Fruit fly (Drosophila melanogaster) whole organism, adult: ENCODE measurements around the gene AcCoAS.

Experiments
- CG11617 ChIP-seq: fragments of 200-800 bp; sonication (Bioruptor generic); optimal IDR thresholded peaks from 2 replicates; lab custom pipeline; 2017; ENCODE audit warnings: mild to moderate bottlenecking, missing biosample characterization, missing genetic modification reagents, missing genetic modification characterization
- CG14711 ChIP-seq: fragments of 200-800 bp; sonication (Bioruptor generic); optimal IDR thresholded peaks from 2 replicates; lab custom pipeline; 2018; ENCODE audit warnings: missing biosample characterization, mild to moderate bottlenecking, missing genetic modification characterization, moderate library complexity
- CG1620 ChIP-seq: fragments of 200-800 bp; sonication (Bioruptor generic); optimal IDR thresholded peaks from 2 replicates; lab custom pipeline; 2016; ENCODE audit warnings: missing biosample characterization, missing genetic modification characterization
- CG7045 ChIP-seq: fragments of 200-800 bp; sonication (Bioruptor generic); optimal IDR thresholded peaks from 2 replicates; lab custom pipeline; 2017; ENCODE audit warnings: missing biosample characterization, mild to moderate bottlenecking, missing genetic modification characterization
- CG7101 ChIP-seq: fragments of 200-800 bp; sonication (Bioruptor generic); optimal IDR thresholded peaks from 2 replicates; lab custom pipeline; 2018; ENCODE audit warnings: missing biosample characterization, mild to moderate bottlenecking, missing genetic modification characterization, moderate library complexity
- Clk ChIP-seq: fragments of 200-800 bp; sonication (Bioruptor generic); optimal IDR thresholded peaks from 2 replicates; lab custom pipeline; 2017; ENCODE audit warnings: missing biosample characterization, missing genetic modification characterization
- Crg-1 ChIP-seq: fragments of 200-800 bp; sonication (Bioruptor generic); optimal IDR thresholded peaks from 2 replicates; lab custom pipeline; 2016; ENCODE audit warnings: missing biosample characterization, missing genetic modification characterization
- Hr96 ChIP-seq: fragments of 200-800 bp; sonication (Bioruptor generic); optimal IDR thresholded peaks from 2 replicates; lab custom pipeline; 2016; ENCODE audit warnings: missing biosample characterization, missing genetic modification characterization
- Mnt ChIP-seq: fragments of 200-800 bp; sonication (Bioruptor generic); optimal IDR thresholded peaks from 2 replicates; lab custom pipeline; 2016; ENCODE audit warnings: missing biosample characterization, mild to moderate bottlenecking, missing genetic modification characterization
- bab1 ChIP-seq: fragments of 200-800 bp; sonication (Bioruptor generic); optimal IDR thresholded peaks from 3 replicates; lab custom pipeline; 2019; ENCODE audit warnings: missing biosample characterization, mild to moderate bottlenecking, missing genetic modification characterization, moderate library complexity
- cic ChIP-seq: fragments of 200-800 bp; sonication (Bioruptor generic); optimal IDR thresholded peaks from 2 replicates; lab custom pipeline; 2017; ENCODE audit warnings: missing biosample characterization, mild to moderate bottlenecking, missing genetic modification characterization, moderate library complexity
- kay ChIP-seq: fragments of 200-800 bp; sonication (Bioruptor generic); peaks from one replicate; lab custom pipeline; 2016; ENCODE audit warnings: missing biosample characterization, missing genetic modification characterization, borderline replicate concordance
- pad ChIP-seq: fragments of 200-800 bp; sonication (Bioruptor generic); optimal IDR thresholded peaks from 3 replicates; lab custom pipeline; 2017; ENCODE audit warnings: missing biosample characterization, missing genetic modification characterization, mild to moderate bottlenecking, moderate library complexity, missing genetic modification reagents
- toe ChIP-seq: fragments of 200-800 bp; sonication (Bioruptor generic); optimal IDR thresholded peaks from 2 replicates; lab custom pipeline; 2016; ENCODE audit warnings: missing biosample characterization, missing genetic modification characterization

- no peak for TF ChIP-seq kay
- TF ChIP-seq Hr96 (GFP tag; lab: Kevin White, UChicago), result no peak
- TF ChIP-seq CG11617, result no peak
- TF ChIP-seq Clk, result no peak
- no peak for TF ChIP-seq CG1620
- TF ChIP-seq Crg-1 (GFP tag; lab: Kevin White, UChicago), result no peak
- no peak for TF ChIP-seq cic (GFP tag; lab: Kevin White, UChicago)
- no peak for TF ChIP-seq CG7045 (GFP tag; lab: Kevin White, UChicago)
- TF ChIP-seq CG7101 (tag; lab: Kevin White, UChicago), result no peak
- no peak for TF ChIP-seq pad (GFP tag; lab: Kevin White, UChicago)
- no peak for TF ChIP-seq Mnt (GFP tag; lab: Kevin White, UChicago)
- no peak for TF ChIP-seq toe (GFP tag; lab: Kevin White, UChicago)
- TF ChIP-seq bab1 (GFP tag; lab: Kevin White, UChicago), result no peak
- TF ChIP-seq CG14711, result no peak
Measured at dm6 chr3L:21243417-21243816, 36.6 kb downstream of the AcCoAS start.
